Fruit fly (Drosophila melanogaster): ENCODE results near the gene CG8349.

The CG8349 gene

dm6 chr2L:8205871-8206270 lies 9.8 kb upstream of the CG8349 start, which contains the start of gene CG8419:
Gene CG8419 (plus strand): TSS chr2L:8206171.
- no peak for TF ChIP-seq CG14655 (GFP tag; optimal IDR thresholded peaks at IDR 0.05)
- 0 out of 3 replicates have a peak, but pooled peaks have one; percentile 24 for TF ChIP-seq CG4496 (GFP tag; IDR thresholded peaks at IDR 0.05)

DNA sequence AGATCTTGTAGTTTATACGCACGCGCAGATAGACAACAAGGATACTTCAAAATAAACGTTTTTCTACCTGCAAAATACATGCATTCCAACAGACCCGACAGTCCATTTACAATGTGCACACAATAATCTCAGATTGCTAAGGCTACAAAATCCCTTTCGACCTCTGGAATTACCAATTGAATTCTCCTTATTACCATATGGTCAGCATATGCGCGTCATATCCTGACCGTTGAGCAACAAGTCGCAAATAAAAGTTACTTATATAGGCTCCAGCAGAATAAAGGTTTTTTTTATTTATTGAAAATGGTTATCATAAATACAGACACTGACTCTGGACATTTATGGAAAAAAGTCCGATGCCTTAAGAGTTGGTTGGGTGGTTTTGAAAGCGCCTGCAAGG lies 6.4 kb upstream of the CG8349 start:
- TF ChIP-seq EcR (GFP tag; optimal IDR thresholded peaks at IDR 0.05) (no peak), CG4496 (GFP tag; IDR thresholded peaks at IDR 0.05) (no peak), CG34367 (tag; optimal IDR thresholded peaks at IDR 0.05) (no peak), CG14655 (GFP tag; optimal IDR thresholded peaks at IDR 0.05) (no peak), CG10348 (GFP tag; IDR thresholded peaks at IDR 0.05) (no peak), rn (GFP tag; IDR thresholded peaks at IDR 0.05) (no peak), CG8301 (tag; optimal IDR thresholded peaks at IDR 0.05) (no peak), CG12605 (GFP tag; IDR thresholded peaks at IDR 0.05) (no peak), gl (tag; optimal IDR thresholded peaks at IDR 0.05) (no peak), D1 (tag; optimal IDR thresholded peaks at IDR 0.05) (no peak), Ets98B (GFP tag; IDR thresholded peaks at IDR 0.05) (no peak), fd96Ca (GFP tag; IDR thresholded peaks at IDR 0.05) (no peak), Pif1B (GFP tag; optimal IDR thresholded peaks at IDR 0.05) (no peak)

- TF ChIP-seq CG14655 (GFP tag; optimal IDR thresholded peaks at IDR 0.05) (no peak), CG34367 (tag; optimal IDR thresholded peaks at IDR 0.05) (no peak), Ets98B (GFP tag; IDR thresholded peaks at IDR 0.05) (no peak), gl (tag; optimal IDR thresholded peaks at IDR 0.05) (no peak), D1 (tag; optimal IDR thresholded peaks at IDR 0.05) (no peak), CG32121 (GFP tag; IDR thresholded peaks at IDR 0.05) (no peak), CG13204 (GFP tag; optimal IDR thresholded peaks at IDR 0.05) (no peak), CG9948 (tag; optimal IDR thresholded peaks at IDR 0.05) (no peak), Pif1A (GFP tag; optimal IDR thresholded peaks at IDR 0.05) (no peak), fd96Ca (GFP tag; IDR thresholded peaks at IDR 0.05) (no peak), Pif1B (GFP tag; optimal IDR thresholded peaks at IDR 0.05) (no peak)
Measured at dm6 chr2L:8210468-8210867, 5.2 kb upstream of the CG8349 start.

DNA sequence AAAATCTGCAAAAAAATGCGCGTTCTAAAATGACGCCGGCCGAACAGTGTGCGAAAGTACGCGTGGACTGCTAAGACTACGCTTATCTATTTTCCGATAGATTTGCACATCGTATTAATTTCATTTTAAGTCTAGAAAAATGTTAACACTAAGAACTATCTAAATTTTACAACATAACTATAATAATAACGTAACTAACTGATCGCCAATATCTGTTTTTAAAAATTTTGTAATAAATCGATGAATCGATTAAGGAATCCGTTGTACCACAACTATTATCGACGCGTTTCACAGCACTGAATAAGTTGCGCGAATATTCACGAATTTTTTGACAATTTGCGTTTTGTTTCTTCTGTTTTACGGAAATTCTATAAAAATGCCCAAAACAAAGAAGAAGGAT lies 4.6 kb upstream of the CG8349 start, which contains the start of gene Ssb-c31a:
Gene Ssb-c31a, plus strand, starts transcription at position 278 of the 400 bp plus-strand sequence.
- TF ChIP-seq CG15710 (tag; optimal IDR thresholded peaks at IDR 0.05) = peak; percentile 28
- TF ChIP-seq CG8159 (tag; optimal IDR thresholded peaks at IDR 0.05) = peak; percentile 43
- peak; percentile 30 for TF ChIP-seq Pif1B (GFP tag; optimal IDR thresholded peaks at IDR 0.05)
- TF ChIP-seq Ets98B (GFP tag; IDR thresholded peaks at IDR 0.05) = no peak
- TF ChIP-seq gl (tag; optimal IDR thresholded peaks at IDR 0.05) = no peak
- TF ChIP-seq CG13204 (GFP tag; optimal IDR thresholded peaks at IDR 0.05) = no peak
- TF ChIP-seq EcR (GFP tag; optimal IDR thresholded peaks at IDR 0.05) = peak; percentile 14
- no peak for TF ChIP-seq CG10348 (GFP tag; IDR thresholded peaks at IDR 0.05)
- no peak for TF ChIP-seq rn (GFP tag; IDR thresholded peaks at IDR 0.05)
- no peak for TF ChIP-seq D1 (tag; optimal IDR thresholded peaks at IDR 0.05)
- peak; percentile 14 for TF ChIP-seq CG14655 (GFP tag; optimal IDR thresholded peaks at IDR 0.05)
- no peak for TF ChIP-seq Snoo (tag; optimal IDR thresholded peaks at IDR 0.05)
- TF ChIP-seq CG9948 (tag; optimal IDR thresholded peaks at IDR 0.05) = no peak
- TF ChIP-seq CG12605 (GFP tag; IDR thresholded peaks at IDR 0.05) = no peak
- TF ChIP-seq CG17806 (tag; optimal IDR thresholded peaks at IDR 0.05) = peak; percentile 9
- no peak for TF ChIP-seq CG34367 (tag; optimal IDR thresholded peaks at IDR 0.05)
- TF ChIP-seq CG4496 (GFP tag; IDR thresholded peaks at IDR 0.05) = 0 out of 3 replicates have a peak, but pooled peaks have one; percentile 3
- no peak for TF ChIP-seq fd96Ca (GFP tag; IDR thresholded peaks at IDR 0.05)
- TF ChIP-seq Pif1A (GFP tag; optimal IDR thresholded peaks at IDR 0.05) = peak; percentile 48
- TF ChIP-seq CG32121 (GFP tag; IDR thresholded peaks at IDR 0.05) = no peak; the same call in 1 of the 2 replicates
- no peak for TF ChIP-seq CG8301 (tag; optimal IDR thresholded peaks at IDR 0.05)

DNA sequence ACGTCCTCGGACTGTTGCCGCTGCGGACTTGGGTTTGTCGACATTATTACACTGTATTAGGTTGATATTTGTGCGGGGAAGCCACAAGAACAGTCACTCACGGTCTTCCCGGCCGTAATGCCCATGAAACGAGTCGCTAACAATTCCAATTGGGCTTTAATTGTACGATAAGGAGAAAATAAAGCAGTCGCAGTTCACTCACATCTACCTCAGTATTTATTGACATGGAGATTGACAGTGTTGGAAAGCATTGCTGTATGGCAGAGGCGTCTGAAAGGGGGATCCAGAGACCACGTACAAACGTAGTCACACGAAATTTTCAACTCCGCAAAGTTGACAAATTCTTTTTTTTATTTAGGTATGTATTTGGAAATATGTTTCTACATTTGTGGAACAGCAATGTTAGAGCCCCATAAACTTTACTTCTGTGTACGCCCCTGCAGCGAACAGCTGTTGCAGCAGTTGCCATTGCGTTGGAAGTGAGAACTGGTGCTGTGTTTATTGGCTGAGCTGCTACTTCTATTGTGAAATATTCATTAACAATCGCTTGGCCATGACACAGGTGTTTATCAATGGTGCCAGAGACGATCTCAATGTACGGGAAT lies 2.9 kb upstream of the CG8349 start, which contains the start of the genes CG8372 and CG8360:
Gene CG8372, minus strand, starts transcription at position 237 of the 605 bp plus-strand sequence.
Gene CG8360, plus strand, starts transcription at position 294 of the 605 bp plus-strand sequence.
- TF ChIP-seq fd96Ca (GFP tag; IDR thresholded peaks at IDR 0.05) (peak; percentile 100), CG8301 (tag; optimal IDR thresholded peaks at IDR 0.05) (peak; percentile 99), Pif1A (GFP tag; optimal IDR thresholded peaks at IDR 0.05) (peak; percentile 99), rn (GFP tag; IDR thresholded peaks at IDR 0.05) (peak; percentile 99), CG9948 (tag; optimal IDR thresholded peaks at IDR 0.05) (peak; percentile 98), CG14655 (GFP tag; optimal IDR thresholded peaks at IDR 0.05) (peak; percentile 99), D1 (tag; optimal IDR thresholded peaks at IDR 0.05) (no peak), CG34367 (tag; optimal IDR thresholded peaks at IDR 0.05) (peak; percentile 98), Snoo (tag; optimal IDR thresholded peaks at IDR 0.05) (peak; percentile 99), EcR (GFP tag; optimal IDR thresholded peaks at IDR 0.05) (peak; percentile 89), CG8159 (tag; optimal IDR thresholded peaks at IDR 0.05) (peak; percentile 99), CG13204 (GFP tag; optimal IDR thresholded peaks at IDR 0.05) (no peak), CG17806 (tag; optimal IDR thresholded peaks at IDR 0.05) (peak; percentile 99), Pif1B (GFP tag; optimal IDR thresholded peaks at IDR 0.05) (peak; percentile 99), CG10348 (GFP tag; IDR thresholded peaks at IDR 0.05) (peak; percentile 96), CG12605 (GFP tag; IDR thresholded peaks at IDR 0.05) (peak; percentile 98), CG4496 (GFP tag; IDR thresholded peaks at IDR 0.05) (peak; percentile 100), CG32121 (GFP tag; IDR thresholded peaks at IDR 0.05) (peak; percentile 99), Ets98B (GFP tag; IDR thresholded peaks at IDR 0.05) (peak; percentile 99), gl (tag; optimal IDR thresholded peaks at IDR 0.05) (peak; percentile 98), CG15710 (tag; optimal IDR thresholded peaks at IDR 0.05) (peak; percentile 99)

DNA sequence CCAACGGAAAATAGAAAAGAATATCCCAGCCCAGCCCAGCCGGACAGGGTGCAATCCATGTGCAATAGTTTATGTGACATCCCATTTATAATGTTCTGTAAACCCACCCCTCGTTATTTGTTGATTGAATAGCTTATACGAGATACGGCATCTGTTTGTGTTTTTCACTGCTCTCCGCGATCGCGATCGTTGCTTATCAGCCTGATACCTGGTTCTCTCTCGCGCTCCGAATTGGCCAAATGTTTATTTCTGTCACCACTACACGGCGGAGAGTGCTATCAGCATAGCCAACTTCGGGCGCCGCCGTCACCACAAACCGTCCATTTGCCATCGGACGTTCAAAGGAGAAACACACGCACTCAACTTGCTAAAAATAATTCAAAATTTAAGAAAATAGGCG lies 1.7 kb upstream of the CG8349 start, which contains the start of gene CG8353:
Gene CG8353, plus strand, starts transcription at position 59 of the 400 bp plus-strand sequence.
- TF ChIP-seq CG4496 (GFP tag; IDR thresholded peaks at IDR 0.05) = 0 out of 3 replicates have a peak, but pooled peaks have one; percentile 32
- peak; percentile 43; the same call in 1 of the 2 replicates for TF ChIP-seq CG32121 (GFP tag; IDR thresholded peaks at IDR 0.05)
- TF ChIP-seq D1 (tag; optimal IDR thresholded peaks at IDR 0.05) = no peak

Measured in whole organism, pupa.